Worm (Caenorhabditis elegans): ENCODE data around the gene cyp-33C3.

DNA sequence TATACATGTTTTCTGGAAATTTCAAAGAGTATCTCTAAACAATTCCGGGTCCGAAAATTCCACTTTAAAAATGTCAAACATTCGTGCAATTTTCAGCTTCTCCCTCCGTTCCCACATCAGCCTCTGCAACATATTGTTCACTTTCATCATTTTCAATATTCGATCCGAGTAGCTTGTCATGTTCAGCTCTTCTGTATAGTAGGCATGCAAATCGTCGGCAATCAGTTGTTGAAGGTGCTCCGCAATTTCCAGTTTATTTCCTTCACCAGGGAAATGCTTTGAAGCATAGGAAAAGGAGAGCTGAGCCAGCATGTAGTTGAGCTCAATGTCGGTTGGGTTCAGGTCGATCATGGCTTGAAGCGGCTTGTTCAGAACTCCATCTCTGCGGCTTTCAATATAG lies 22.3 kb downstream of the cyp-33C3 start:
- TF ChIP-seq ama-1 (optimal IDR thresholded peaks at IDR 0.05) = no peak
- no peak for TF ChIP-seq hnd-1 (tag; optimal IDR thresholded peaks at IDR 0.05)
- no peak for TF ChIP-seq F13C5.2 (tag; optimal IDR thresholded peaks at IDR 0.05)
- TF ChIP-seq hmbx-1 (tag; optimal IDR thresholded peaks at IDR 0.05) = no peak
- TF ChIP-seq tbx-11 (GFP tag; IDR thresholded peaks at IDR 0.05) = no peak
- no peak for TF ChIP-seq scrt-1 (GFP tag; IDR thresholded peaks at IDR 0.05)
- no peak for TF ChIP-seq aly-1 (tag; optimal IDR thresholded peaks at IDR 0.05)
- TF ChIP-seq ceh-13 (GFP tag; optimal IDR thresholded peaks at IDR 0.05) = no peak
- no peak for TF ChIP-seq sea-1 (GFP tag; conservative IDR thresholded peaks at IDR 0.05)
